Fruit fly (Drosophila melanogaster): ENCODE measurements around the gene Svip.

Gene Svip

dm6 chr3L:9335711-9336110 lies 23.1 kb upstream of the Svip start:
- TF ChIP-seq CG4318 (GFP tag; optimal IDR thresholded peaks at IDR 0.05) = no peak
- TF ChIP-seq Sox15 (GFP tag; optimal IDR thresholded peaks at IDR 0.05) = no peak
- TF ChIP-seq Sox14 (GFP tag; optimal IDR thresholded peaks at IDR 0.05) = peak; percentile 34
- TF ChIP-seq ss (GFP tag; optimal IDR thresholded peaks at IDR 0.05) = peak; percentile 8 to 60
- no peak for TF ChIP-seq CG3032 (tag; optimal IDR thresholded peaks at IDR 0.05)
- TF ChIP-seq Lpt (GFP tag; optimal IDR thresholded peaks at IDR 0.05) = peak; percentile 64
- TF ChIP-seq OdsH (GFP tag; optimal IDR thresholded peaks at IDR 0.05) = no peak
- no peak for TF ChIP-seq pdm3 (GFP tag; optimal IDR thresholded peaks at IDR 0.05)
- no peak for TF ChIP-seq CG32006 (GFP tag; optimal IDR thresholded peaks at IDR 0.05)
- TF ChIP-seq dac (GFP tag; optimal IDR thresholded peaks at IDR 0.05) = no peak
- no peak for TF ChIP-seq topi (GFP tag; optimal IDR thresholded peaks at IDR 0.05)
- TF ChIP-seq CG6808 (GFP tag; optimal IDR thresholded peaks at IDR 0.05) = peak; percentile 29
- TF ChIP-seq esn (GFP tag; optimal IDR thresholded peaks at IDR 0.05) = no peak
- TF ChIP-seq achi (GFP tag; optimal IDR thresholded peaks at IDR 0.05) = no peak
- TF ChIP-seq Eip78C (GFP tag) = no peak
- TF ChIP-seq Eip93F (GFP tag; optimal IDR thresholded peaks at IDR 0.05) = no peak
- no peak for TF ChIP-seq spab (GFP tag; optimal IDR thresholded peaks at IDR 0.05)
- TF ChIP-seq eg (GFP tag; IDR thresholded peaks at IDR 0.05) = peak; percentile 42; the same call in 1 of the 3 replicates
- no peak for TF ChIP-seq fd59A (GFP tag; optimal IDR thresholded peaks at IDR 0.05)
- TF ChIP-seq Sox102F (GFP tag; optimal IDR thresholded peaks at IDR 0.05) = no peak
- no peak for TF ChIP-seq CG34406 (GFP tag; optimal IDR thresholded peaks at IDR 0.05)
- TF ChIP-seq CG6792 (GFP tag; optimal IDR thresholded peaks at IDR 0.05) = peak; percentile 5
- no peak for TF ChIP-seq Smox (GFP tag; optimal IDR thresholded peaks at IDR 0.05)
- TF ChIP-seq dsx (GFP tag; optimal IDR thresholded peaks at IDR 0.05; ENCODE audit: poor library complexity, severe bottlenecking) = no peak
- no peak for TF ChIP-seq CG11762 (GFP tag; optimal IDR thresholded peaks at IDR 0.05; ENCODE audit: insufficient read depth)
- TF ChIP-seq CG15336 (GFP tag; IDR thresholded peaks at IDR 0.05) = no peak
- TF ChIP-seq Eip75B (GFP tag; optimal IDR thresholded peaks at IDR 0.05) = no peak
- no peak for TF ChIP-seq Hr39 (GFP tag; optimal IDR thresholded peaks at IDR 0.05)
- TF ChIP-seq Gug (GFP tag; IDR thresholded peaks at IDR 0.05) = peak; percentile 50; the same call in 1 of the 2 replicates
- peak; percentile 68 for TF ChIP-seq CG16779 (tag; optimal IDR thresholded peaks at IDR 0.05)
- no peak for TF ChIP-seq net (GFP tag; optimal IDR thresholded peaks at IDR 0.05)
- TF ChIP-seq CG10669 (GFP tag; optimal IDR thresholded peaks at IDR 0.05) = no peak
- TF ChIP-seq CG8319 (GFP tag; optimal IDR thresholded peaks at IDR 0.05) = no peak
- no peak for TF ChIP-seq CG8632 (GFP tag; optimal IDR thresholded peaks at IDR 0.05)
- peak; percentile 38; the same call in 1 of the 3 replicates for TF ChIP-seq CG8119 (GFP tag; IDR thresholded peaks at IDR 0.05)
- no peak for TF ChIP-seq lz (GFP tag; optimal IDR thresholded peaks at IDR 0.05)
- TF ChIP-seq CG6276 (GFP tag; optimal IDR thresholded peaks at IDR 0.05) = peak; percentile 28
- TF ChIP-seq CG1621 (tag; optimal IDR thresholded peaks at IDR 0.05) = peak; percentile 20
- TF ChIP-seq salr (GFP tag; optimal IDR thresholded peaks at IDR 0.05) = no peak
- no peak for TF ChIP-seq fd85E (GFP tag; optimal IDR thresholded peaks at IDR 0.05)
- no peak for TF ChIP-seq CG11294 (GFP tag; IDR thresholded peaks at IDR 0.05)
- TF ChIP-seq Ets21C (GFP tag; optimal IDR thresholded peaks at IDR 0.05) = no peak
- peak; percentile 30 for TF ChIP-seq Blimp-1 (GFP tag; optimal IDR thresholded peaks at IDR 0.05)
- TF ChIP-seq svp (GFP tag) = peak; percentile 80
- TF ChIP-seq CG3919 (GFP tag; optimal IDR thresholded peaks at IDR 0.05) = peak; percentile 32
- no peak for TF ChIP-seq CG10631 (GFP tag; optimal IDR thresholded peaks at IDR 0.05)
- TF ChIP-seq Ets96B (tag; optimal IDR thresholded peaks at IDR 0.05) = no peak
- no peak for TF ChIP-seq Met (GFP tag; optimal IDR thresholded peaks at IDR 0.05)
- TF ChIP-seq CG9139 (GFP tag; optimal IDR thresholded peaks at IDR 0.05) = peak; percentile 42
- no peak for TF ChIP-seq CG11902 (GFP tag; optimal IDR thresholded peaks at IDR 0.05)
- TF ChIP-seq fkh (GFP tag; optimal IDR thresholded peaks at IDR 0.05) = peak; percentile 62
- TF ChIP-seq CG6854 (GFP tag; optimal IDR thresholded peaks at IDR 0.05) = peak; percentile 59

All from whole organism, prepupa.